Fruit fly (Drosophila melanogaster): ENCODE results near the gene Cmpk.

Cmpk gene

DNA sequence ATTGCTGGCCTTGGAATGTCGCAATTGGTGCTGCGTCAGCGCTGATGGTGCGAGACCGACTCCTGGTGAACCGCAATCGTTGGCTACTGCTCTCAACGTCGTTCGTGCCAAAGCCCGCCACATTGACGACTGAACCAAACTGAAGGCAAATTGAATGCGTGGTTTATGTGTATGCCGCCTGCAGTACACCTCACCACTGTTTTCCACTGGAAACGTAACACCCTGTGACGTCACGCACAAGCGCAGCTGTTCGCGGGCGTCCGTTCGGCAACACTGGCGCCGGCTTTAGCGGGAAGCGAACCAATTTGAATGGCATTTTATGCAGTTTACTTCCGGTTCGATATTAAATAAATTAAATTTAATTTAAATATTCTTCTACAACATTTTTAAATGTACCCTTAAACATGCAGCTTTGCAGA lies at the start of gene Cmpk:
Gene Cmpk, minus strand, starts transcription at position 225 of the 419 bp plus-strand sequence.
- TF ChIP-seq CG10631 (GFP tag; optimal IDR thresholded peaks at IDR 0.05), result peak; percentile 19
- peak; percentile 35 for TF ChIP-seq dsx (GFP tag; optimal IDR thresholded peaks at IDR 0.05; ENCODE audit: poor library complexity, severe bottlenecking)
- peak; percentile 55; the same call in 1 of the 3 replicates for TF ChIP-seq CG8119 (GFP tag; IDR thresholded peaks at IDR 0.05)
- TF ChIP-seq CG6854 (GFP tag; optimal IDR thresholded peaks at IDR 0.05), result peak; percentile 93
- TF ChIP-seq Lpt (GFP tag; optimal IDR thresholded peaks at IDR 0.05), result no peak
- peak; percentile 59 for TF ChIP-seq acj6 (GFP tag; optimal IDR thresholded peaks at IDR 0.05)
- TF ChIP-seq esn (GFP tag; optimal IDR thresholded peaks at IDR 0.05), result peak; percentile 84
- no peak for TF ChIP-seq CG6808 (GFP tag; optimal IDR thresholded peaks at IDR 0.05)
- TF ChIP-seq Smox (GFP tag; optimal IDR thresholded peaks at IDR 0.05), result no peak
- no peak for TF ChIP-seq Sox102F (GFP tag; optimal IDR thresholded peaks at IDR 0.05)
- TF ChIP-seq CG10669 (GFP tag; optimal IDR thresholded peaks at IDR 0.05), result no peak
- TF ChIP-seq fd59A (GFP tag; optimal IDR thresholded peaks at IDR 0.05), result no peak
- TF ChIP-seq dac (GFP tag; optimal IDR thresholded peaks at IDR 0.05), result peak; percentile 26
- TF ChIP-seq CG1621 (tag; optimal IDR thresholded peaks at IDR 0.05), result peak; percentile 46
- TF ChIP-seq CG4318 (GFP tag; optimal IDR thresholded peaks at IDR 0.05), result no peak
- TF ChIP-seq Hr39 (GFP tag; optimal IDR thresholded peaks at IDR 0.05), result peak; percentile 22
- no peak for TF ChIP-seq Blimp-1 (GFP tag; optimal IDR thresholded peaks at IDR 0.05)
- TF ChIP-seq Sox15 (GFP tag; optimal IDR thresholded peaks at IDR 0.05), result no peak
- TF ChIP-seq CG6792 (GFP tag; optimal IDR thresholded peaks at IDR 0.05), result peak; percentile 68
- TF ChIP-seq spab (GFP tag; optimal IDR thresholded peaks at IDR 0.05), result no peak
- TF ChIP-seq CG3032 (tag; optimal IDR thresholded peaks at IDR 0.05), result peak; percentile 22
- peak; percentile 25 for TF ChIP-seq CG8319 (GFP tag; optimal IDR thresholded peaks at IDR 0.05)
- TF ChIP-seq Hr4 (GFP tag; optimal IDR thresholded peaks at IDR 0.05), result no peak
- TF ChIP-seq CG31627 (GFP tag; optimal IDR thresholded peaks at IDR 0.05), result peak; percentile 32
- peak; percentile 74 for TF ChIP-seq Met (GFP tag; optimal IDR thresholded peaks at IDR 0.05)
- TF ChIP-seq CG6276 (GFP tag; optimal IDR thresholded peaks at IDR 0.05), result no peak
- TF ChIP-seq CG7368 (GFP tag; optimal IDR thresholded peaks at IDR 0.05), result peak; percentile 60
- TF ChIP-seq pdm3 (GFP tag; optimal IDR thresholded peaks at IDR 0.05), result peak; percentile 52
- no peak for TF ChIP-seq CG11762 (GFP tag; optimal IDR thresholded peaks at IDR 0.05; ENCODE audit: insufficient read depth)
- TF ChIP-seq lz (GFP tag; optimal IDR thresholded peaks at IDR 0.05), result peak; percentile 55
- peak in 1 of 2 experiments; percentile 76 for TF ChIP-seq ss (GFP tag; optimal IDR thresholded peaks at IDR 0.05)
- TF ChIP-seq CG3919 (GFP tag; optimal IDR thresholded peaks at IDR 0.05), result peak; percentile 82
- peak; percentile 1 for TF ChIP-seq Ets96B (tag; optimal IDR thresholded peaks at IDR 0.05)
- TF ChIP-seq Sox14 (GFP tag; optimal IDR thresholded peaks at IDR 0.05), result peak; percentile 44
- peak; percentile 53 for TF ChIP-seq CG8632 (GFP tag; optimal IDR thresholded peaks at IDR 0.05)
- TF ChIP-seq topi (GFP tag; optimal IDR thresholded peaks at IDR 0.05), result peak; percentile 69
- TF ChIP-seq Eip78C (GFP tag), result peak; percentile 95
- TF ChIP-seq vri (GFP tag; optimal IDR thresholded peaks at IDR 0.05), result peak; percentile 97
- no peak for TF ChIP-seq CG11294 (GFP tag; IDR thresholded peaks at IDR 0.05)
- no peak for TF ChIP-seq CG9139 (GFP tag; optimal IDR thresholded peaks at IDR 0.05)
- TF ChIP-seq svp (GFP tag), result peak; percentile 91
- no peak for TF ChIP-seq Hr38 (GFP tag; optimal IDR thresholded peaks at IDR 0.05)
- no peak for TF ChIP-seq Ets21C (GFP tag; optimal IDR thresholded peaks at IDR 0.05)
- TF ChIP-seq CG32006 (GFP tag; optimal IDR thresholded peaks at IDR 0.05), result peak; percentile 2
- TF ChIP-seq net (GFP tag; optimal IDR thresholded peaks at IDR 0.05), result peak; percentile 78
- TF ChIP-seq fkh (GFP tag; optimal IDR thresholded peaks at IDR 0.05), result peak; percentile 65
- TF ChIP-seq CG34406 (GFP tag; optimal IDR thresholded peaks at IDR 0.05), result peak; percentile 70
- peak; percentile 70 for TF ChIP-seq achi (GFP tag; optimal IDR thresholded peaks at IDR 0.05)
- TF ChIP-seq CG11902 (GFP tag; optimal IDR thresholded peaks at IDR 0.05), result no peak
- TF ChIP-seq eg (GFP tag; IDR thresholded peaks at IDR 0.05), result peak; percentile 70
- TF ChIP-seq Eip75B (GFP tag; optimal IDR thresholded peaks at IDR 0.05), result no peak
- peak; percentile 40; the same call in 1 of the 2 replicates for TF ChIP-seq CG15336 (GFP tag; IDR thresholded peaks at IDR 0.05)

Measured in whole organism, prepupa.